Worm (Caenorhabditis elegans) whole organism, midembryonic: ENCODE data around the gene W07G4.7.

Experiments
- cog-1 ChIP-seq: sonication (generic microtip); optimal IDR thresholded peaks from 2 replicates; lab custom pipeline; 2016; ENCODE audit warnings: missing genetic modification characterization, missing compliant biosample characterization
- flt-1 ChIP-seq: fragments of 200-800 bp; sonication (Bioruptor generic); IDR thresholded peaks from 2 replicates; pipeline ENCODE4 v1.3.6; 2022; ENCODE audit warnings: missing genetic modification characterization, missing compliant biosample characterization
- klf-2 ChIP-seq: fragments of 200-800 bp; sonication (Bioruptor generic); conservative IDR thresholded peaks from 2 replicates; pipeline ENCODE4 v1.3.6; 2022; ENCODE audit warnings: missing genetic modification reagents, missing genetic modification characterization, missing compliant biosample characterization

DNA sequence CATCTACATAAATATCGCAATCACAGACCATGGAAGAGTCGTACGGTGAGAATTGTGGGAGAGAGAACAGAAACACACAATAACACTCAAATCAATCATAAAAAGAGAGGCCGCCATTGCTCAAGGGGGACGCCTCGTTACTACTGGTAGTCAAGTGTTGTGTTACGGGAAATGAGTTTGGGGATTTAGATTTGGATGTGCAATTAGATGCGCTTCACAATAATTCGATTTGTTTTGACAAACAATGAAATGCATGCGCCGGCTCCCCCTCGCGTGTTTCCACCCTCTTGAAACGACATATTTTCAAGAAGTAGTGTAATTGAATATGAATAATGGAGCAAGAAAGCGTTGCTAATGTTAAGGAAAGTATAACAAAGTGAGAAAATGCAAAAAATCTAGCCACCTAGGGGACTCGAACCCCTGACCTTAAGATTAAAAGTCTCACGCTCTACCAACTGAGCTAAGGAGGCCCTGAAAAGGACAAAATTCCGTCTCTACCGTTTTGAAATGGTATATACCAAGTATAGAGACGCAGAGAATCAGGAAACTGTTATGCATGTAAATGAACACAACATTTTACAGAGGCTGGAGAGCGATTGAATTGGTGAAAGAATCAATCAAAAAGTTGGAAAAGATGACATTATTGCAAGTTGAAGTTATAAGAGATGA lies 7.7 kb downstream of the W07G4.7 start:
- TF ChIP-seq klf-2 (GFP tag; lab: Robert Waterston, UW) (no peak), cog-1 (tag; lab: Kevin White, UChicago) (no peak), flt-1 (GFP tag; lab: Robert Waterston, UW) (no peak)
